Fruit fly (Drosophila melanogaster) whole organism, wandering third instar larva: ENCODE data around the gene CG3631.

ENCODE experiments used
- Dfd ChIP-seq: fragments of >200 bp; optimal IDR thresholded peaks from 2 replicates; lab custom pipeline; 2017; ENCODE audit warnings: missing biosample characterization, missing genetic modification characterization
- Hnf4 ChIP-seq: fragments of 200-800 bp; sonication (Bioruptor generic); optimal IDR thresholded peaks from 2 replicates; lab custom pipeline; 2016; ENCODE audit warnings: missing biosample characterization, mild to moderate bottlenecking, missing genetic modification characterization
- Jra ChIP-seq: sonication (Bioruptor generic); optimal IDR thresholded peaks from 2 replicates; lab custom pipeline; 2016; ENCODE audit warnings: missing biosample characterization, missing genetic modification characterization
- dl ChIP-seq, 2 experiments: fragments of 175-275, 200-275 bp in 1 of 2; fragments of 200-275 bp in 1 of 2; sonication (Bioruptor generic); optimal IDR thresholded peaks; lab custom pipeline; 2018; ENCODE audit warnings: mild to moderate bottlenecking in 2 of 2, missing biosample characterization in 2 of 2, missing genetic modification characterization in 2 of 2, moderate library complexity in 2 of 2; ENCODE audit not compliant: partially characterized antibody in 2 of 2, insufficient read depth in 1 of 2
- dsf ChIP-seq: sonication (Bioruptor generic); optimal IDR thresholded peaks from 2 replicates; lab custom pipeline; 2016; ENCODE audit warnings: missing biosample characterization, missing genetic modification characterization, borderline replicate concordance
- h ChIP-seq: fragments of 200-800 bp; sonication (Bioruptor generic); optimal IDR thresholded peaks from 3 replicates; lab custom pipeline; 2016; ENCODE audit warnings: missing biosample characterization, mild to moderate bottlenecking, missing genetic modification characterization
- psq ChIP-seq: fragments of 200-800 bp; sonication (Bioruptor generic); optimal IDR thresholded peaks from 3 replicates; lab custom pipeline; 2017; ENCODE audit warnings: missing biosample characterization, mild to moderate bottlenecking, missing genetic modification characterization, moderate library complexity
- sv ChIP-seq: fragments of 200-800 bp; sonication (Bioruptor generic); optimal IDR thresholded peaks from 3 replicates; lab custom pipeline; 2016; ENCODE audit warnings: missing biosample characterization, missing genetic modification characterization
- woc ChIP-seq: sonication (Bioruptor generic); optimal IDR thresholded peaks from 2 replicates; lab custom pipeline; 2016; ENCODE audit warnings: missing biosample characterization, mild to moderate bottlenecking, missing genetic modification characterization

- TF ChIP-seq Dfd (GFP tag; lab: Kevin White, UChicago), result no peak
- no peak for TF ChIP-seq sv
- no peak for TF ChIP-seq psq (GFP tag; lab: Kevin White, UChicago)
- no peak for TF ChIP-seq h (GFP tag; lab: Kevin White, UChicago)
- TF ChIP-seq Hnf4, result no peak
- no peak for TF ChIP-seq Jra (GFP tag; lab: Kevin White, UChicago)
- no peak for TF ChIP-seq dsf (GFP tag; lab: Kevin White, UChicago)
- peak in 1 of 2 experiments; percentile 8 for TF ChIP-seq dl (GFP tag; optimal IDR thresholded peaks at IDR 0.05; lab: Kevin White, UChicago; ENCODE audit: insufficient read depth in 1 of 2, partially characterized antibody in 2 of 2)
- no peak for TF ChIP-seq woc (GFP tag; lab: Kevin White, UChicago)
Observed at dm6 chr3R:14852610-14853009, 26.6 kb upstream of the CG3631 start.
